Fruit fly (Drosophila melanogaster) whole organism, embryonic: ENCODE measurements around the gene flfl.

ENCODE experiments used
- CG10147 ChIP-seq: fragments of 200-800 bp; sonication (Bioruptor generic); optimal IDR thresholded peaks from 2 replicates; lab custom pipeline; 2019; ENCODE audit warnings: missing biosample characterization, mild to moderate bottlenecking, missing genetic modification characterization, moderate library complexity
- CG10431 ChIP-seq: fragments of 200-800 bp; sonication (Bioruptor generic); optimal IDR thresholded peaks from 3 replicates; lab custom pipeline; 2018; ENCODE audit warnings: missing biosample characterization, mild to moderate bottlenecking, missing genetic modification characterization
- CG10979 ChIP-seq: fragments of 200-800 bp; sonication (Bioruptor generic); optimal IDR thresholded peaks from 2 replicates; lab custom pipeline; 2018; ENCODE audit warnings: missing biosample characterization, mild to moderate bottlenecking, missing genetic modification characterization, moderate library complexity
- CG11504 ChIP-seq: fragments of 200-800 bp; sonication (Bioruptor generic); optimal IDR thresholded peaks from 3 replicates; lab custom pipeline; 2019; ENCODE audit warnings: missing biosample characterization, mild to moderate bottlenecking, missing genetic modification characterization, moderate library complexity
- CG12155 ChIP-seq: fragments of 200-800 bp; sonication (Bioruptor generic); optimal IDR thresholded peaks from 3 replicates; lab custom pipeline; 2016; ENCODE audit warnings: missing biosample characterization, missing genetic modification characterization
- CG12769 ChIP-seq: fragments of 200-800 bp; sonication (Bioruptor generic); optimal IDR thresholded peaks from 2 replicates; lab custom pipeline; 2019; ENCODE audit warnings: missing biosample characterization, mild to moderate bottlenecking, missing genetic modification characterization, moderate library complexity
- CG12942 ChIP-seq: fragments of 200-800 bp; sonication (Bioruptor generic); optimal IDR thresholded peaks from 3 replicates; lab custom pipeline; 2016; ENCODE audit warnings: missing biosample characterization, missing genetic modification characterization
- CG13296 ChIP-seq: fragments of 200-800 bp; sonication (Bioruptor generic); optimal IDR thresholded peaks from 3 replicates; lab custom pipeline; 2018; ENCODE audit warnings: missing biosample characterization, mild to moderate bottlenecking, missing genetic modification characterization
- CG14050 ChIP-seq: fragments of 200-800 bp; sonication (Bioruptor generic); IDR thresholded peaks from 3 replicates; pipeline ENCODE4 v1.3.6; 2022; ENCODE audit warnings: missing biosample characterization, missing genetic modification characterization
- CG14860 ChIP-seq: fragments of 200-800 bp; sonication (Bioruptor generic); IDR thresholded peaks from 3 replicates; pipeline ENCODE4 v1.3.6; 2022; ENCODE audit warnings: missing biosample characterization, missing genetic modification characterization; ENCODE audit not compliant: partially characterized antibody
- CG17568 ChIP-seq: fragments of 200-800 bp; sonication (Bioruptor generic); optimal IDR thresholded peaks from 2 replicates; lab custom pipeline; 2018; ENCODE audit warnings: missing biosample characterization, mild to moderate bottlenecking, missing genetic modification characterization, moderate library complexity
- CG18764 ChIP-seq: fragments of 200-800 bp; sonication (Bioruptor generic); optimal IDR thresholded peaks from 3 replicates; lab custom pipeline; 2016; ENCODE audit warnings: missing biosample characterization, missing genetic modification characterization
- CG30403 ChIP-seq: fragments of 200-800 bp; sonication (Bioruptor generic); optimal IDR thresholded peaks from 3 replicates; lab custom pipeline; 2016; ENCODE audit warnings: missing biosample characterization, missing genetic modification characterization
- CG3065 ChIP-seq: fragments of 200-800 bp; sonication (Bioruptor generic); optimal IDR thresholded peaks from 2 replicates; lab custom pipeline; 2016; ENCODE audit warnings: missing biosample characterization, missing genetic modification characterization
- CG3407 ChIP-seq: fragments of 200-800 bp; sonication (Bioruptor generic); optimal IDR thresholded peaks from 2 replicates; lab custom pipeline; 2018; ENCODE audit warnings: missing biosample characterization, mild to moderate bottlenecking, missing genetic modification characterization
- CG34224 ChIP-seq: fragments of 200-800 bp; sonication (Bioruptor generic); IDR thresholded peaks from 3 replicates; pipeline ENCODE4 v1.3.6; 2022; ENCODE audit warnings: missing biosample characterization, missing genetic modification characterization; ENCODE audit not compliant: partially characterized antibody
- CG3847 ChIP-seq: fragments of 200-800 bp; sonication (Bioruptor generic); IDR thresholded peaks from 2 replicates; pipeline ENCODE4 v1.3.6; 2022; ENCODE audit warnings: missing biosample characterization, missing genetic modification characterization
- CG4328 ChIP-seq: fragments of 200-800 bp; sonication (Bioruptor generic); optimal IDR thresholded peaks from 3 replicates; lab custom pipeline; 2017; ENCODE audit warnings: missing biosample characterization, missing genetic modification reagents, missing genetic modification characterization
- CG43689 ChIP-seq: fragments of 200-800 bp; sonication (Bioruptor generic); IDR thresholded peaks from 2 replicates; pipeline ENCODE4 v1.3.6; 2022; ENCODE audit warnings: missing biosample characterization, missing genetic modification characterization
- CG4424 ChIP-seq: fragments of 200-800 bp; sonication (Bioruptor generic); optimal IDR thresholded peaks from 3 replicates; lab custom pipeline; 2016; ENCODE audit warnings: missing biosample characterization, missing genetic modification characterization
- CG8281 ChIP-seq: fragments of 200-800 bp; sonication (Bioruptor generic); optimal IDR thresholded peaks from 2 replicates; lab custom pipeline; 2018; ENCODE audit warnings: missing biosample characterization, mild to moderate bottlenecking, missing genetic modification characterization, moderate library complexity
- CG8290 ChIP-seq, 3 experiments: fragments of 200-800 bp; sonication (Bioruptor generic); optimal IDR thresholded peaks; 2 replicates each; lab custom pipeline; 2016 to 2019; ENCODE audit warnings: missing biosample characterization in 3 of 3, missing genetic modification characterization in 3 of 3, mild to moderate bottlenecking in 2 of 3, moderate library complexity in 1 of 3
- CG9437 ChIP-seq: fragments of 200-800 bp; sonication (Bioruptor generic); optimal IDR thresholded peaks from 2 replicates; lab custom pipeline; 2018; ENCODE audit warnings: missing biosample characterization, mild to moderate bottlenecking, missing genetic modification characterization
- Dll ChIP-seq: fragments of 200-800 bp; sonication (Bioruptor generic); IDR thresholded peaks from 4 replicates; pipeline ENCODE4 v1.3.6; 2022; ENCODE audit warnings: missing biosample characterization, missing genetic modification characterization; ENCODE audit not compliant: partially characterized antibody
- Dref ChIP-seq: fragments of 200-800 bp; sonication (Bioruptor generic); IDR thresholded peaks from 2 replicates; pipeline ENCODE4 v1.3.6; 2022; ENCODE audit warnings: missing biosample characterization, missing genetic modification characterization
- Eip74EF ChIP-seq, 2 experiments: fragments of 200-800 bp in 1 of 2; fragments of >200 bp in 1 of 2; sonication (Bioruptor generic) in 1 of 2; optimal IDR thresholded peaks; 2 replicates each; lab custom pipeline; 2017 to 2019; ENCODE audit warnings: missing biosample characterization in 2 of 2, missing genetic modification characterization in 2 of 2, mild to moderate bottlenecking in 1 of 2, moderate library complexity in 1 of 2
- HmgD ChIP-seq: fragments of 200-800 bp; sonication (Bioruptor generic); optimal IDR thresholded peaks from 3 replicates; lab custom pipeline; 2016; ENCODE audit warnings: missing biosample characterization, missing genetic modification characterization
- Hmr ChIP-seq: fragments of 200-800 bp; sonication (Bioruptor generic); optimal IDR thresholded peaks from 3 replicates; lab custom pipeline; 2017; ENCODE audit warnings: mild to moderate bottlenecking, missing biosample characterization, missing genetic modification reagents, missing genetic modification characterization
- Lpt ChIP-seq: fragments of >200 bp; optimal IDR thresholded peaks from 2 replicates; lab custom pipeline; 2018; ENCODE audit warnings: missing biosample characterization, missing genetic modification characterization
- NC2α ChIP-seq: fragments of 200-800 bp; sonication (Bioruptor generic); optimal IDR thresholded peaks from 2 replicates; lab custom pipeline; 2016; ENCODE audit warnings: missing biosample characterization, missing genetic modification characterization
- Pdp1 ChIP-seq, 2 experiments: fragments of 200-800 bp; sonication (Bioruptor generic); optimal IDR thresholded peaks; 3 replicates each; lab custom pipeline; 2016; ENCODE audit warnings: missing biosample characterization in 2 of 2, missing genetic modification characterization in 2 of 2, mild to moderate bottlenecking in 1 of 2, moderate library complexity in 1 of 2
- Sox102F ChIP-seq: fragments of 200-800 bp; sonication (Bioruptor generic); optimal IDR thresholded peaks from 2 replicates; lab custom pipeline; 2018; ENCODE audit warnings: missing biosample characterization, mild to moderate bottlenecking, missing genetic modification characterization, moderate library complexity
- Xrp1 ChIP-seq: fragments of 200-800 bp; sonication (Bioruptor generic); IDR thresholded peaks from 2 replicates; pipeline ENCODE4 v1.3.6; 2022; ENCODE audit warnings: missing biosample characterization, missing genetic modification characterization
- cas ChIP-seq: fragments of 200-800 bp; sonication (Bioruptor generic); IDR thresholded peaks from 2 replicates; pipeline ENCODE4 v1.3.6; 2022; ENCODE audit warnings: missing biosample characterization, missing genetic modification characterization
- caup ChIP-seq: fragments of 200-800 bp; sonication (Bioruptor generic); optimal IDR thresholded peaks from 3 replicates; lab custom pipeline; 2017; ENCODE audit warnings: missing biosample characterization, mild to moderate bottlenecking, missing genetic modification characterization, moderate library complexity; ENCODE audit not compliant: severe bottlenecking
- dan ChIP-seq: fragments of 200-800 bp; sonication (Bioruptor generic); IDR thresholded peaks from 2 replicates; pipeline ENCODE4 v1.3.6; 2022; ENCODE audit warnings: missing biosample characterization, missing genetic modification characterization
- dysf ChIP-seq: fragments of 200-800 bp; sonication (Bioruptor generic); IDR thresholded peaks from 3 replicates; pipeline ENCODE4 v1.3.6; 2022; ENCODE audit warnings: missing biosample characterization, missing genetic modification characterization
- fd64A ChIP-seq: fragments of 200-800 bp; sonication (Bioruptor generic); optimal IDR thresholded peaks from 3 replicates; lab custom pipeline; 2018; ENCODE audit warnings: missing biosample characterization, mild to moderate bottlenecking, missing genetic modification characterization
- jing ChIP-seq: fragments of 200-800 bp; sonication (Bioruptor generic); optimal IDR thresholded peaks from 2 replicates; lab custom pipeline; 2018; ENCODE audit warnings: missing biosample characterization, mild to moderate bottlenecking, missing genetic modification characterization
- maf-S ChIP-seq: fragments of 200-800 bp; sonication (Bioruptor generic); optimal IDR thresholded peaks from 2 replicates; lab custom pipeline; 2016; ENCODE audit warnings: missing biosample characterization, missing genetic modification characterization
- oc ChIP-seq: fragments of 200-800 bp; sonication (Bioruptor generic); optimal IDR thresholded peaks from 2 replicates; lab custom pipeline; 2018; ENCODE audit warnings: missing biosample characterization, mild to moderate bottlenecking, missing genetic modification characterization, moderate library complexity
- org-1 ChIP-seq: fragments of 200-800 bp; sonication (Bioruptor generic); optimal IDR thresholded peaks from 2 replicates; lab custom pipeline; 2017; ENCODE audit warnings: missing biosample characterization, missing genetic modification characterization
- pan ChIP-seq, 4 experiments: fragments of >200 bp in 3 of 4; fragments of 200-800 bp in 1 of 4; sonication (Bioruptor generic) in 1 of 4; optimal IDR thresholded peaks in 3 of 4; IDR thresholded peaks in 1 of 4; 2 replicates each; pipeline versions ENCODE4 v1.3.6 to Lab custom; 2017 to 2022; ENCODE audit warnings: missing biosample characterization in 2 of 4, missing genetic modification characterization in 2 of 4, mixed read lengths in 1 of 4
- schlank ChIP-seq: fragments of 200-800 bp; sonication (Bioruptor generic); optimal IDR thresholded peaks from 2 replicates; lab custom pipeline; 2018; ENCODE audit warnings: missing biosample characterization, mild to moderate bottlenecking, missing genetic modification characterization
- sr ChIP-seq: fragments of 200-800 bp; sonication (Bioruptor generic); IDR thresholded peaks from 3 replicates; pipeline ENCODE4 v1.3.6; 2022; ENCODE audit warnings: missing biosample characterization, missing genetic modification characterization
- z ChIP-seq: fragments of 200-800 bp; sonication (Bioruptor generic); IDR thresholded peaks from 3 replicates; pipeline ENCODE4 v1.3.6; 2022; ENCODE audit warnings: missing biosample characterization, missing genetic modification characterization
- zf30C ChIP-seq: fragments of 200-800 bp; sonication (Bioruptor generic); optimal IDR thresholded peaks from 3 replicates; lab custom pipeline; 2018; ENCODE audit warnings: missing biosample characterization, mild to moderate bottlenecking, missing genetic modification characterization
- zfh2 ChIP-seq: fragments of 200-800 bp; sonication (Bioruptor generic); optimal IDR thresholded peaks from 2 replicates; lab custom pipeline; 2016; ENCODE audit warnings: missing biosample characterization, missing genetic modification characterization

The flfl gene

dm6 chr3R:13659865-13660738 lies 23.6 kb upstream of the flfl start, which contains the start of gene Hrb87F (continued):
- TF ChIP-seq jing (GFP tag; lab: Kevin White, UChicago) (no peak), CG3407 (GFP tag; lab: Kevin White, UChicago) (no peak), CG10431 (GFP tag; lab: Kevin White, UChicago) (no peak), CG30403 (GFP tag; lab: Kevin White, UChicago) (no peak), schlank (tag; lab: Kevin White, UChicago) (no peak), Dref (GFP tag; lab: Robert Waterston, UW) (peak; percentile 67), CG3847 (peak; percentile 14; the same call in 1 of the 2 replicates), Lpt (GFP tag; lab: Kevin White, UChicago) (no peak), Xrp1 (GFP tag; lab: Robert Waterston, UW) (no peak), CG8281 (tag; lab: Kevin White, UChicago) (no peak), CG43689 (GFP tag; lab: Robert Waterston, UW) (no peak), org-1 (GFP tag; lab: Kevin White, UChicago) (no peak), CG4424 (GFP tag; lab: Kevin White, UChicago) (no peak), Pdp1 (GFP tag; optimal IDR thresholded peaks at IDR 0.05; lab: Kevin White, UChicago) (no peak), caup (no peak), CG10979 (tag; lab: Kevin White, UChicago) (no peak), dysf (GFP tag; lab: Robert Waterston, UW) (no peak), CG18764 (no peak), CG13296 (GFP tag; lab: Kevin White, UChicago) (no peak), Hmr (no peak), NC2α (GFP tag; lab: Kevin White, UChicago) (no peak), maf-S (GFP tag; lab: Kevin White, UChicago) (no peak), HmgD (no peak), CG12155 (GFP tag; lab: Kevin White, UChicago) (no peak), CG14860 (GFP tag; lab: Robert Waterston, UW) (no peak), CG12942 (GFP tag; lab: Kevin White, UChicago) (no peak), pan (optimal IDR thresholded peaks at IDR 0.05; lab: Kevin White, UChicago) (no peak), pan (GFP tag; optimal IDR thresholded peaks at IDR 0.05 in 1 of 2, IDR thresholded peaks at IDR 0.05 in 1 of 2) (no peak), oc (no peak), Dll (GFP tag; lab: Robert Waterston, UW) (no peak), CG34224 (GFP tag; lab: Robert Waterston, UW) (no peak), CG8290 (GFP tag; optimal IDR thresholded peaks at IDR 0.05; lab: Kevin White, UChicago) (no peak), CG8290 (tag; optimal IDR thresholded peaks at IDR 0.05; lab: Kevin White, UChicago) (no peak), Eip74EF (GFP tag; optimal IDR thresholded peaks at IDR 0.05; lab: Kevin White, UChicago) (no peak), CG9437 (no peak), fd64A (GFP tag; lab: Kevin White, UChicago) (no peak), Sox102F (GFP tag; lab: Kevin White, UChicago) (no peak), CG3065 (GFP tag; lab: Kevin White, UChicago) (no peak), CG10147 (GFP tag; lab: Kevin White, UChicago) (no peak), zfh2 (GFP tag; lab: Kevin White, UChicago) (no peak), zf30C (GFP tag; lab: Kevin White, UChicago) (no peak), CG14050 (no peak), cas (GFP tag; lab: Robert Waterston, UW) (no peak), CG12769 (tag; lab: Kevin White, UChicago) (no peak), CG4328 (GFP tag; lab: Kevin White, UChicago) (no peak), sr (GFP tag; lab: Robert Waterston, UW) (no peak), CG11504 (tag; lab: Kevin White, UChicago) (no peak), dan (no peak), z (no peak), CG17568 (GFP tag; lab: Kevin White, UChicago) (peak; percentile 35)
